Fruit fly (Drosophila melanogaster) whole organism, embryonic: ENCODE measurements around the gene Obp28a.

Source experiments
- Atf3 ChIP-seq: fragments of 200-800 bp; sonication (Bioruptor generic); optimal IDR thresholded peaks from 3 replicates; lab custom pipeline; 2016; ENCODE audit warnings: missing biosample characterization, missing genetic modification characterization
- Blimp-1 ChIP-seq: fragments of 200-800 bp; sonication (Bioruptor generic); optimal IDR thresholded peaks from 3 replicates; lab custom pipeline; 2018; ENCODE audit warnings: missing biosample characterization, missing genetic modification characterization, mild to moderate bottlenecking, moderate library complexity, missing genetic modification reagents
- C15 ChIP-seq: fragments of 200-800 bp; sonication (Bioruptor generic); IDR thresholded peaks from 3 replicates; pipeline ENCODE4 v1.3.6; 2022; ENCODE audit warnings: missing biosample characterization, missing genetic modification characterization
- CG10979 ChIP-seq: fragments of 200-800 bp; sonication (Bioruptor generic); optimal IDR thresholded peaks from 2 replicates; lab custom pipeline; 2018; ENCODE audit warnings: missing biosample characterization, mild to moderate bottlenecking, missing genetic modification characterization, moderate library complexity
- CG11696 ChIP-seq: fragments of 200-800 bp; sonication (Bioruptor generic); IDR thresholded peaks from 2 replicates; pipeline ENCODE4 v1.3.6; 2022; ENCODE audit warnings: missing biosample characterization, missing genetic modification characterization
- CG12155 ChIP-seq: fragments of 200-800 bp; sonication (Bioruptor generic); optimal IDR thresholded peaks from 3 replicates; lab custom pipeline; 2016; ENCODE audit warnings: missing biosample characterization, missing genetic modification characterization
- CG13775 ChIP-seq: fragments of 200-800 bp; sonication (Bioruptor generic); optimal IDR thresholded peaks from 3 replicates; lab custom pipeline; 2017; ENCODE audit warnings: missing biosample characterization, mild to moderate bottlenecking, missing genetic modification characterization
- CG15073 ChIP-seq: fragments of 200-800 bp; sonication (Bioruptor generic); optimal IDR thresholded peaks from 2 replicates; lab custom pipeline; 2016; ENCODE audit warnings: missing biosample characterization, missing genetic modification characterization
- CG17328 ChIP-seq: fragments of 200-800 bp; sonication (Bioruptor generic); IDR thresholded peaks from 2 replicates; pipeline ENCODE4 v1.3.6; 2022; ENCODE audit warnings: missing biosample characterization, missing genetic modification characterization
- CG18599 ChIP-seq: fragments of 200-800 bp; sonication (Bioruptor generic); optimal IDR thresholded peaks from 3 replicates; lab custom pipeline; 2017; ENCODE audit warnings: missing biosample characterization, missing genetic modification characterization, mild to moderate bottlenecking, moderate library complexity, missing genetic modification reagents
- CG18764 ChIP-seq: fragments of 200-800 bp; sonication (Bioruptor generic); optimal IDR thresholded peaks from 3 replicates; lab custom pipeline; 2016; ENCODE audit warnings: missing biosample characterization, missing genetic modification characterization
- CG2120 ChIP-seq: fragments of 200-800 bp; sonication (Bioruptor generic); optimal IDR thresholded peaks from 3 replicates; lab custom pipeline; 2016; ENCODE audit warnings: missing biosample characterization, missing genetic modification characterization
- CG30020 ChIP-seq: fragments of 200-800 bp; optimal IDR thresholded peaks from 2 replicates; lab custom pipeline; 2019; ENCODE audit warnings: missing biosample characterization, mild to moderate bottlenecking, missing genetic modification characterization, moderate library complexity
- CG31441 ChIP-seq: fragments of 200-800 bp; sonication (Bioruptor generic); IDR thresholded peaks from 2 replicates; pipeline ENCODE4 v1.3.6; 2022; ENCODE audit warnings: missing biosample characterization, missing genetic modification characterization
- CG32772 ChIP-seq: fragments of 200-800 bp; sonication (Bioruptor generic); IDR thresholded peaks from 2 replicates; pipeline ENCODE4 v1.3.6; 2022; ENCODE audit warnings: missing biosample characterization, missing genetic modification characterization
- CG34224 ChIP-seq: fragments of 200-800 bp; sonication (Bioruptor generic); IDR thresholded peaks from 3 replicates; pipeline ENCODE4 v1.3.6; 2022; ENCODE audit warnings: missing biosample characterization, missing genetic modification characterization; ENCODE audit not compliant: partially characterized antibody
- CG4360 ChIP-seq: fragments of 200-800 bp; sonication (Bioruptor generic); IDR thresholded peaks from 2 replicates; pipeline ENCODE4 v1.3.6; 2022; ENCODE audit warnings: missing biosample characterization, missing genetic modification characterization
- CG6654 ChIP-seq: fragments of 200-800 bp; sonication (Bioruptor generic); optimal IDR thresholded peaks from 2 replicates; lab custom pipeline; 2017; ENCODE audit warnings: missing biosample characterization, mild to moderate bottlenecking, missing genetic modification characterization
- CG6689 ChIP-seq: fragments of 200-800 bp; sonication (Bioruptor generic); IDR thresholded peaks from 2 replicates; pipeline ENCODE4 v1.3.6; 2022; ENCODE audit warnings: missing biosample characterization, missing genetic modification characterization
- CG7357 ChIP-seq: fragments of 200-800 bp; sonication (Bioruptor generic); IDR thresholded peaks from 3 replicates; pipeline ENCODE4 v1.3.6; 2022; ENCODE audit warnings: missing biosample characterization, missing genetic modification characterization
- CG7928 ChIP-seq: fragments of 200-800 bp; sonication (Bioruptor generic); optimal IDR thresholded peaks from 2 replicates; lab custom pipeline; 2017; ENCODE audit warnings: missing biosample characterization, mild to moderate bottlenecking, missing genetic modification characterization
- CG8290 ChIP-seq, 3 experiments: fragments of 200-800 bp; sonication (Bioruptor generic); optimal IDR thresholded peaks; 2 replicates each; lab custom pipeline; 2016 to 2019; ENCODE audit warnings: missing biosample characterization in 3 of 3, missing genetic modification characterization in 3 of 3, mild to moderate bottlenecking in 2 of 3, moderate library complexity in 1 of 3
- CkIIα-i1 ChIP-seq: fragments of 200-800 bp; sonication (Bioruptor generic); IDR thresholded peaks from 2 replicates; pipeline ENCODE4 v1.3.6; 2022; ENCODE audit warnings: missing biosample characterization, missing genetic modification characterization
- Dp ChIP-seq: fragments of 200-800 bp; sonication (Bioruptor generic); optimal IDR thresholded peaks from 2 replicates; lab custom pipeline; 2018; ENCODE audit warnings: missing biosample characterization, mild to moderate bottlenecking, missing genetic modification characterization, moderate library complexity
- Drgx ChIP-seq: fragments of 200-800 bp; sonication (Bioruptor generic); IDR thresholded peaks from 2 replicates; pipeline ENCODE4 v1.3.6; 2022; ENCODE audit warnings: missing biosample characterization, missing genetic modification characterization
- Gug ChIP-seq: fragments of 200-800 bp; sonication (Bioruptor generic); IDR thresholded peaks from 4 replicates; pipeline ENCODE4 v1.3.6; 2022; ENCODE audit warnings: missing biosample characterization, missing genetic modification characterization
- Lhr ChIP-seq: fragments of 200-800 bp; sonication (Bioruptor generic); optimal IDR thresholded peaks from 3 replicates; lab custom pipeline; 2017; ENCODE audit warnings: mild to moderate bottlenecking, missing biosample characterization, missing genetic modification reagents, missing genetic modification characterization
- Lim3 ChIP-seq: fragments of 200-800 bp; sonication (Bioruptor generic); IDR thresholded peaks from 2 replicates; pipeline ENCODE4 v1.3.6; 2022; ENCODE audit warnings: missing biosample characterization, missing genetic modification characterization
- MESR4 ChIP-seq: fragments of 200-800 bp; sonication (Bioruptor generic); optimal IDR thresholded peaks from 2 replicates; lab custom pipeline; 2018; ENCODE audit warnings: missing biosample characterization, mild to moderate bottlenecking, missing genetic modification characterization, moderate library complexity
- Med ChIP-seq: fragments of 200-800 bp; sonication (Bioruptor generic); peaks from one replicate; lab custom pipeline; 2016; ENCODE audit warnings: missing biosample characterization, missing genetic modification characterization, mild to moderate bottlenecking, inconsistent platforms, moderate library complexity
- cas ChIP-seq: fragments of 200-800 bp; sonication (Bioruptor generic); IDR thresholded peaks from 2 replicates; pipeline ENCODE4 v1.3.6; 2022; ENCODE audit warnings: missing biosample characterization, missing genetic modification characterization
- cg ChIP-seq: fragments of 200-800 bp; sonication (Bioruptor generic); optimal IDR thresholded peaks from 3 replicates; lab custom pipeline; 2019; ENCODE audit warnings: missing biosample characterization, mild to moderate bottlenecking, missing genetic modification characterization, moderate library complexity
- dati ChIP-seq: fragments of 200-800 bp; sonication (Bioruptor generic); IDR thresholded peaks from 2 replicates; pipeline ENCODE4 v1.3.6; 2022; ENCODE audit warnings: missing biosample characterization, missing genetic modification characterization
- dmrt99B ChIP-seq: fragments of 200-800 bp; sonication (Bioruptor generic); optimal IDR thresholded peaks from 2 replicates; lab custom pipeline; 2018; ENCODE audit warnings: missing biosample characterization, mild to moderate bottlenecking, missing genetic modification characterization, moderate library complexity
- ewg ChIP-seq: fragments of 200-800 bp; sonication (Bioruptor generic); optimal IDR thresholded peaks from 3 replicates; lab custom pipeline; 2017; ENCODE audit warnings: mild to moderate bottlenecking, missing biosample characterization, missing genetic modification reagents, missing genetic modification characterization
- hth ChIP-seq: fragments of >200 bp; optimal IDR thresholded peaks from 2 replicates; lab custom pipeline; 2017; ENCODE audit warnings: inconsistent platforms
- kay ChIP-seq: fragments of 200-800 bp; sonication (Bioruptor generic); optimal IDR thresholded peaks from 2 replicates; lab custom pipeline; 2016; ENCODE audit warnings: missing biosample characterization, missing genetic modification characterization
- kni ChIP-seq: fragments of 200-800 bp; sonication (Bioruptor generic); optimal IDR thresholded peaks from 3 replicates; lab custom pipeline; 2017; ENCODE audit warnings: mild to moderate bottlenecking, missing biosample characterization, missing genetic modification reagents, missing genetic modification characterization
- knrl ChIP-seq: fragments of 200-800 bp; sonication (Bioruptor generic); IDR thresholded peaks from 3 replicates; pipeline ENCODE4 v1.3.6; 2022; ENCODE audit warnings: missing biosample characterization, missing genetic modification characterization; ENCODE audit not compliant: partially characterized antibody
- lab ChIP-seq: fragments of 200-800 bp; sonication (Bioruptor generic); optimal IDR thresholded peaks from 3 replicates; lab custom pipeline; 2017; ENCODE audit warnings: missing biosample characterization, missing genetic modification characterization, mild to moderate bottlenecking, moderate library complexity, missing genetic modification reagents
- lmd ChIP-seq: fragments of 200-800 bp; sonication (Bioruptor generic); IDR thresholded peaks from 2 replicates; pipeline ENCODE4 v1.3.6; 2022; ENCODE audit warnings: missing biosample characterization, missing genetic modification characterization
- mirr ChIP-seq: fragments of 200-800 bp; sonication (Bioruptor generic); optimal IDR thresholded peaks from 3 replicates; lab custom pipeline; 2018; ENCODE audit warnings: missing biosample characterization, mild to moderate bottlenecking, missing genetic modification characterization
- nmo ChIP-seq: fragments of 200-800 bp; sonication (Bioruptor generic); optimal IDR thresholded peaks from 2 replicates; lab custom pipeline; 2018; ENCODE audit warnings: missing biosample characterization, mild to moderate bottlenecking, missing genetic modification characterization, moderate library complexity
- row ChIP-seq: fragments of 200-800 bp; sonication (Bioruptor generic); IDR thresholded peaks from 3 replicates; pipeline ENCODE4 v1.3.6; 2022; ENCODE audit warnings: missing biosample characterization, missing genetic modification characterization
- sna ChIP-seq: fragments of 200-800 bp; sonication (Bioruptor generic); IDR thresholded peaks from 2 replicates; pipeline ENCODE4 v1.3.6; 2022; ENCODE audit warnings: missing biosample characterization, missing genetic modification characterization; ENCODE audit not compliant: partially characterized antibody
- sug ChIP-seq: fragments of 200-800 bp; optimal IDR thresholded peaks from 2 replicates; lab custom pipeline; 2019; ENCODE audit warnings: missing biosample characterization, mild to moderate bottlenecking, missing genetic modification characterization, moderate library complexity
- unpg ChIP-seq: fragments of 200-800 bp; sonication (Bioruptor generic); optimal IDR thresholded peaks from 3 replicates; lab custom pipeline; 2018; ENCODE audit warnings: missing biosample characterization, mild to moderate bottlenecking, missing genetic modification characterization, moderate library complexity
- vfl ChIP-seq: fragments of 200-800 bp; sonication (Bioruptor generic); optimal IDR thresholded peaks from 2 replicates; lab custom pipeline; 2016; ENCODE audit warnings: missing biosample characterization, missing genetic modification characterization
- yki ChIP-seq: fragments of >200 bp; optimal IDR thresholded peaks from 3 replicates; lab custom pipeline; 2018
- zen ChIP-seq: fragments of 200-800 bp; sonication (Bioruptor generic); optimal IDR thresholded peaks from 3 replicates; lab custom pipeline; 2018; ENCODE audit warnings: missing biosample characterization, mild to moderate bottlenecking, missing genetic modification characterization, moderate library complexity

Gene Obp28a

dm6 chr2L:7515396-7515795 lies 18.2 kb upstream of the Obp28a start (continued):
- TF ChIP-seq Lhr (GFP tag; lab: Kevin White, UChicago) (no peak), dati (GFP tag; lab: Robert Waterston, UW) (no peak), nmo (GFP tag; lab: Kevin White, UChicago) (peak; percentile 18), sug (tag; lab: Kevin White, UChicago) (no peak), knrl (GFP tag; lab: Robert Waterston, UW) (no peak), CG13775 (GFP tag; lab: Kevin White, UChicago) (no peak), Gug (no peak), sna (GFP tag; lab: Robert Waterston, UW) (no peak), CG18599 (GFP tag; lab: Kevin White, UChicago) (peak; percentile 28), CG2120 (no peak), CkIIα-i1 (no peak), cas (no peak), unpg (GFP tag; lab: Kevin White, UChicago) (peak; percentile 52), CG17328 (GFP tag; lab: Robert Waterston, UW) (no peak), Dp (no peak), CG30020 (tag; lab: Kevin White, UChicago) (no peak), ewg (GFP tag; lab: Kevin White, UChicago) (no peak), CG8290 (GFP tag; optimal IDR thresholded peaks at IDR 0.05; lab: Kevin White, UChicago) (no peak), CG8290 (tag; optimal IDR thresholded peaks at IDR 0.05; lab: Kevin White, UChicago) (no peak), hth (lab: Kevin White, UChicago) (no peak), lmd (GFP tag; lab: Robert Waterston, UW) (no peak), zen (tag; lab: Kevin White, UChicago) (peak; percentile 49), lab (peak; percentile 21), vfl (GFP tag; lab: Kevin White, UChicago) (no peak)

dm6 chr2L:7513321-7514059 lies 16.3 kb upstream of the Obp28a start:
- no peak for TF ChIP-seq Atf3 (GFP tag; lab: Kevin White, UChicago)
- TF ChIP-seq CG32772, result no peak
- TF ChIP-seq CG31441, result no peak
- TF ChIP-seq Lim3, result no peak
- TF ChIP-seq Drgx, result peak; percentile 86
- no peak for TF ChIP-seq CG34224
- TF ChIP-seq C15 (GFP tag; lab: Robert Waterston, UW), result no peak
- TF ChIP-seq kni (GFP tag; lab: Kevin White, UChicago), result peak; percentile 37
- no peak for TF ChIP-seq CG12155 (GFP tag; lab: Kevin White, UChicago)
- TF ChIP-seq MESR4 (GFP tag; lab: Kevin White, UChicago), result no peak
- peak; percentile 28; the same call in 1 of the 2 replicates for TF ChIP-seq CG6689 (GFP tag; lab: Robert Waterston, UW)
- no peak for TF ChIP-seq mirr (GFP tag; lab: Kevin White, UChicago)
- no peak for TF ChIP-seq dmrt99B (tag; lab: Kevin White, UChicago)
- TF ChIP-seq zen (tag; lab: Kevin White, UChicago), result no peak
- peak; percentile 36 for TF ChIP-seq Med
- TF ChIP-seq yki, result no peak
- TF ChIP-seq CG4360 (GFP tag; lab: Robert Waterston, UW), result no peak
- peak; percentile 95 for TF ChIP-seq CG6654 (GFP tag; lab: Kevin White, UChicago)
- TF ChIP-seq CG7357, result no peak
- no peak for TF ChIP-seq cg
- TF ChIP-seq row (GFP tag; lab: Robert Waterston, UW), result 0 out of 3 replicates have a peak, but pooled peaks have one; percentile 8
- no peak for TF ChIP-seq Blimp-1 (GFP tag; lab: Kevin White, UChicago)
- TF ChIP-seq CG18764, result no peak
- TF ChIP-seq CG15073 (GFP tag; lab: Kevin White, UChicago), result no peak
- TF ChIP-seq CG7928, result no peak
- no peak for TF ChIP-seq kay
- TF ChIP-seq CG11696 (GFP tag; lab: Robert Waterston, UW), result 0 out of 2 replicates have a peak, but pooled peaks have one; percentile 10
- TF ChIP-seq CG10979 (tag; lab: Kevin White, UChicago), result no peak
